1 fruit fly cellular context compared by ENCODE assay signal in genomic region chrX:13254442-13254841, dm6.
TF ChIP-seq lines count a peak whose summit lies in the region.

No protein-coding gene starts in this region.

TF ChIP-seq in whole organism, embryonic, 481 proteins besides CTCF, POLR2A, EP300 and RAD21 (continued from another document):
- no peak for TF ChIP-seq sima (GFP tag; optimal IDR thresholded peaks at IDR 0.05; lab: Kevin White, UChicago)
- TF ChIP-seq PHDP (tag; optimal IDR thresholded peaks at IDR 0.05; lab: Kevin White, UChicago), result peak; percentile 23
- no peak for TF ChIP-seq CG1792 (GFP tag; optimal IDR thresholded peaks at IDR 0.05; lab: Kevin White, UChicago)
- TF ChIP-seq phol (tag; optimal IDR thresholded peaks at IDR 0.05; lab: Kevin White, UChicago), result no peak
- TF ChIP-seq CG1233 (GFP tag; optimal IDR thresholded peaks at IDR 0.05; lab: Kevin White, UChicago), result no peak
- no peak for TF ChIP-seq Trl (optimal IDR thresholded peaks at IDR 0.05; lab: Kevin White, UChicago)
- TF ChIP-seq Trl (GFP tag; optimal IDR thresholded peaks at IDR 0.05; lab: Kevin White, UChicago), result no peak
- no peak for TF ChIP-seq CG1602 (GFP tag; optimal IDR thresholded peaks at IDR 0.05; lab: Kevin White, UChicago)
- TF ChIP-seq CG10147 (GFP tag; optimal IDR thresholded peaks at IDR 0.05; lab: Kevin White, UChicago), result no peak
- TF ChIP-seq Opbp (GFP tag; IDR thresholded peaks at IDR 0.05; lab: Robert Waterston, UW; ENCODE audit: partially characterized antibody), result no peak
- TF ChIP-seq dpn (GFP tag; optimal IDR thresholded peaks at IDR 0.05; lab: Kevin White, UChicago), result no peak
- TF ChIP-seq Vsx1 (GFP tag; optimal IDR thresholded peaks at IDR 0.05; lab: Kevin White, UChicago), result peak; percentile 39
- no peak for TF ChIP-seq CG1529 (GFP tag; optimal IDR thresholded peaks at IDR 0.05; lab: Kevin White, UChicago)
- TF ChIP-seq CG13296 (GFP tag; optimal IDR thresholded peaks at IDR 0.05; lab: Kevin White, UChicago), result no peak
- TF ChIP-seq ATbp (GFP tag; optimal IDR thresholded peaks at IDR 0.05; lab: Kevin White, UChicago), result no peak
- TF ChIP-seq Antp (GFP tag; optimal IDR thresholded peaks at IDR 0.05; lab: Kevin White, UChicago), result no peak
- TF ChIP-seq zen (tag; optimal IDR thresholded peaks at IDR 0.05; lab: Kevin White, UChicago), result no peak
- no peak for TF ChIP-seq CG2129 (GFP tag; IDR thresholded peaks at IDR 0.05; lab: Robert Waterston, UW; ENCODE audit: partially characterized antibody)
- peak; percentile 12 for TF ChIP-seq CG13894 (tag; optimal IDR thresholded peaks at IDR 0.05; lab: Kevin White, UChicago)
- TF ChIP-seq Meics (GFP tag; optimal IDR thresholded peaks at IDR 0.05; lab: Kevin White, UChicago), result no peak
- no peak for TF ChIP-seq fd96Cb (tag; optimal IDR thresholded peaks at IDR 0.05; lab: Kevin White, UChicago)
- no peak for TF ChIP-seq gro (GFP tag; optimal IDR thresholded peaks at IDR 0.05; lab: Kevin White, UChicago)
- no peak for TF ChIP-seq luna (GFP tag; optimal IDR thresholded peaks at IDR 0.05; lab: Kevin White, UChicago)
- no peak for TF ChIP-seq CG6854 (GFP tag; optimal IDR thresholded peaks at IDR 0.05; lab: Kevin White, UChicago)
- TF ChIP-seq Adf1 (GFP tag; IDR thresholded peaks at IDR 0.05; lab: Robert Waterston, UW), result no peak
- TF ChIP-seq ttk (GFP tag; IDR thresholded peaks at IDR 0.05; lab: Robert Waterston, UW), result no peak
- no peak for TF ChIP-seq CG13424 (tag; optimal IDR thresholded peaks at IDR 0.05; lab: Kevin White, UChicago)
- no peak for TF ChIP-seq CG16779 (GFP tag; IDR thresholded peaks at IDR 0.05; lab: Robert Waterston, UW)
- no peak for TF ChIP-seq ash1 (GFP tag; optimal IDR thresholded peaks at IDR 0.05; lab: Kevin White, UChicago)
- TF ChIP-seq CG17612 (GFP tag; IDR thresholded peaks at IDR 0.05; lab: Robert Waterston, UW), result no peak
- TF ChIP-seq CG2712 (tag; optimal IDR thresholded peaks at IDR 0.05; lab: Kevin White, UChicago), result no peak
- TF ChIP-seq gsb-n (tag; optimal IDR thresholded peaks at IDR 0.05; lab: Kevin White, UChicago), result no peak
- peak; percentile 81 for TF ChIP-seq exex (tag; optimal IDR thresholded peaks at IDR 0.05; lab: Kevin White, UChicago)
- no peak for TF ChIP-seq MESR4 (GFP tag; optimal IDR thresholded peaks at IDR 0.05; lab: Kevin White, UChicago)
- peak in 1 of 2 experiments; percentile 62 for TF ChIP-seq Pdp1 (GFP tag; optimal IDR thresholded peaks at IDR 0.05; lab: Kevin White, UChicago)
- no peak for TF ChIP-seq CG2116 (GFP tag; optimal IDR thresholded peaks at IDR 0.05; lab: Kevin White, UChicago)
- TF ChIP-seq mam (GFP tag; optimal IDR thresholded peaks at IDR 0.05; lab: Kevin White, UChicago), result no peak
- no peak for TF ChIP-seq CG17912 (GFP tag; optimal IDR thresholded peaks at IDR 0.05; lab: Kevin White, UChicago)
- no peak for TF ChIP-seq Hr51 (GFP tag; optimal IDR thresholded peaks at IDR 0.05; lab: Kevin White, UChicago)
- no peak for TF ChIP-seq pho (GFP tag; optimal IDR thresholded peaks at IDR 0.05; lab: Kevin White, UChicago)
- peak; percentile 16 for TF ChIP-seq sqz (GFP tag; optimal IDR thresholded peaks at IDR 0.05; lab: Kevin White, UChicago)
- no peak for TF ChIP-seq dmrt11E (tag; optimal IDR thresholded peaks at IDR 0.05; lab: Kevin White, UChicago)
- no peak for TF ChIP-seq wdn (GFP tag; IDR thresholded peaks at IDR 0.05; lab: Robert Waterston, UW)
- peak; percentile 20 for TF ChIP-seq CG3281 (GFP tag; optimal IDR thresholded peaks at IDR 0.05; lab: Kevin White, UChicago)
- no peak for TF ChIP-seq Dbx (GFP tag; IDR thresholded peaks at IDR 0.05; lab: Robert Waterston, UW)
- TF ChIP-seq zf30C (GFP tag; optimal IDR thresholded peaks at IDR 0.05; lab: Kevin White, UChicago), result no peak
- peak; percentile 19 for TF ChIP-seq nau (GFP tag; optimal IDR thresholded peaks at IDR 0.05; lab: Kevin White, UChicago)
- no peak for TF ChIP-seq CG14710 (tag; optimal IDR thresholded peaks at IDR 0.05; lab: Kevin White, UChicago)
- TF ChIP-seq CG10267 (tag; optimal IDR thresholded peaks at IDR 0.05; lab: Kevin White, UChicago), result no peak
- no peak for TF ChIP-seq CG30431 (GFP tag; optimal IDR thresholded peaks at IDR 0.05; lab: Kevin White, UChicago)
- no peak for TF ChIP-seq stc (GFP tag; IDR thresholded peaks at IDR 0.05; lab: Robert Waterston, UW)
- TF ChIP-seq her (GFP tag; optimal IDR thresholded peaks at IDR 0.05; lab: Kevin White, UChicago), result no peak
- TF ChIP-seq CG14441 (GFP tag; IDR thresholded peaks at IDR 0.05; lab: Robert Waterston, UW), result no peak
- no peak for TF ChIP-seq Nf-YC (tag; optimal IDR thresholded peaks at IDR 0.05; lab: Kevin White, UChicago)
- TF ChIP-seq CG4328 (GFP tag; optimal IDR thresholded peaks at IDR 0.05; lab: Kevin White, UChicago), result no peak
- TF ChIP-seq HmgZ (tag; optimal IDR thresholded peaks at IDR 0.05; lab: Kevin White, UChicago), result no peak
- no peak for TF ChIP-seq CG15479 (GFP tag; optimal IDR thresholded peaks at IDR 0.05; lab: Kevin White, UChicago)
- no peak for TF ChIP-seq zen2 (GFP tag; IDR thresholded peaks at IDR 0.05; lab: Robert Waterston, UW; ENCODE audit: partially characterized antibody)
- no peak for TF ChIP-seq unc-4 (GFP tag; IDR thresholded peaks at IDR 0.05; lab: Robert Waterston, UW; ENCODE audit: partially characterized antibody)
- TF ChIP-seq Six4 (GFP tag; optimal IDR thresholded peaks at IDR 0.05; lab: Kevin White, UChicago), result no peak
- TF ChIP-seq Spps (tag; optimal IDR thresholded peaks at IDR 0.05; lab: Kevin White, UChicago), result no peak
- no peak for TF ChIP-seq zfh2 (GFP tag; optimal IDR thresholded peaks at IDR 0.05; lab: Kevin White, UChicago)
- no peak for TF ChIP-seq tio (GFP tag; optimal IDR thresholded peaks at IDR 0.05; lab: Kevin White, UChicago)
- no peak for TF ChIP-seq D (optimal IDR thresholded peaks at IDR 0.05; lab: Kevin White, UChicago)
- no peak for TF ChIP-seq D (GFP tag; optimal IDR thresholded peaks at IDR 0.05; lab: Kevin White, UChicago)
- TF ChIP-seq CG16815 (GFP tag; optimal IDR thresholded peaks at IDR 0.05; lab: Kevin White, UChicago), result no peak
- TF ChIP-seq mirr (GFP tag; optimal IDR thresholded peaks at IDR 0.05; lab: Kevin White, UChicago), result peak; percentile 8
- TF ChIP-seq Ptx1 (GFP tag; IDR thresholded peaks at IDR 0.05; lab: Robert Waterston, UW), result no peak
- TF ChIP-seq sug (tag; optimal IDR thresholded peaks at IDR 0.05; lab: Kevin White, UChicago), result peak; percentile 47
- TF ChIP-seq lilli (GFP tag; optimal IDR thresholded peaks at IDR 0.05; lab: Kevin White, UChicago), result no peak
- no peak for TF ChIP-seq Taf1 (GFP tag; IDR thresholded peaks at IDR 0.05; lab: Robert Waterston, UW)
- TF ChIP-seq CG12104 (GFP tag; optimal IDR thresholded peaks at IDR 0.05; lab: Kevin White, UChicago), result no peak
- TF ChIP-seq Fer2 (tag; optimal IDR thresholded peaks at IDR 0.05; lab: Kevin White, UChicago), result no peak
- TF ChIP-seq CG1603 (tag; optimal IDR thresholded peaks at IDR 0.05; lab: Kevin White, UChicago), result no peak
- TF ChIP-seq esg (GFP tag; conservative IDR thresholded peaks at IDR 0.05; lab: Robert Waterston, UW), result no peak
- no peak for TF ChIP-seq CG8478 (optimal IDR thresholded peaks at IDR 0.05; lab: Kevin White, UChicago)
- no peak for TF ChIP-seq eve (GFP tag; optimal IDR thresholded peaks at IDR 0.05; lab: Kevin White, UChicago)
- no peak for TF ChIP-seq CG11723 (GFP tag; optimal IDR thresholded peaks at IDR 0.05; lab: Kevin White, UChicago)
- TF ChIP-seq ac (GFP tag; optimal IDR thresholded peaks at IDR 0.05; lab: Kevin White, UChicago), result no peak
- no peak for TF ChIP-seq CG33557 (GFP tag; optimal IDR thresholded peaks at IDR 0.05; lab: Kevin White, UChicago)
- TF ChIP-seq CG12659 (GFP tag; optimal IDR thresholded peaks at IDR 0.05; lab: Kevin White, UChicago), result peak; percentile 7
- TF ChIP-seq CG2199 (GFP tag; IDR thresholded peaks at IDR 0.05; lab: Robert Waterston, UW), result no peak
- no peak for TF ChIP-seq H2.0 (GFP tag; IDR thresholded peaks at IDR 0.05; lab: Robert Waterston, UW)
- no peak for TF ChIP-seq CG12219 (GFP tag; optimal IDR thresholded peaks at IDR 0.05; lab: Kevin White, UChicago)
- TF ChIP-seq Scr (GFP tag; IDR thresholded peaks at IDR 0.05; lab: Robert Waterston, UW; ENCODE audit: partially characterized antibody), result no peak
- no peak for TF ChIP-seq Ada2b (GFP tag; IDR thresholded peaks at IDR 0.05; lab: Robert Waterston, UW)
- no peak for TF ChIP-seq pzg (GFP tag; optimal IDR thresholded peaks at IDR 0.05; lab: Kevin White, UChicago)
- TF ChIP-seq CG6791 (GFP tag; IDR thresholded peaks at IDR 0.05; lab: Robert Waterston, UW; ENCODE audit: partially characterized antibody), result no peak
- no peak for TF ChIP-seq fru (optimal IDR thresholded peaks at IDR 0.05; lab: Kevin White, UChicago)
- TF ChIP-seq lbe (GFP tag; optimal IDR thresholded peaks at IDR 0.05; lab: Kevin White, UChicago), result peak; percentile 51
- TF ChIP-seq Sry-δ (GFP tag; optimal IDR thresholded peaks at IDR 0.05; lab: Kevin White, UChicago), result no peak
- no peak for TF ChIP-seq h (optimal IDR thresholded peaks at IDR 0.05; lab: Kevin White, UChicago)
- no peak for TF ChIP-seq NfI (GFP tag; optimal IDR thresholded peaks at IDR 0.05; lab: Kevin White, UChicago)
- peak; percentile 9 for TF ChIP-seq lab (GFP tag; optimal IDR thresholded peaks at IDR 0.05; lab: Kevin White, UChicago)
- no peak for TF ChIP-seq E2f1 (GFP tag; IDR thresholded peaks at IDR 0.05; lab: Robert Waterston, UW)
- no peak for TF ChIP-seq CG4360 (GFP tag; IDR thresholded peaks at IDR 0.05; lab: Robert Waterston, UW)
- no peak for TF ChIP-seq CG6813 (GFP tag; optimal IDR thresholded peaks at IDR 0.05; lab: Kevin White, UChicago)
- no peak for TF ChIP-seq run (tag; optimal IDR thresholded peaks at IDR 0.05; lab: Kevin White, UChicago)
- TF ChIP-seq CHES-1-like (GFP tag; optimal IDR thresholded peaks at IDR 0.05; lab: Kevin White, UChicago), result no peak
- no peak for TF ChIP-seq CG9609 (GFP tag; optimal IDR thresholded peaks at IDR 0.05; lab: Kevin White, UChicago)
- no peak for TF ChIP-seq CG3838 (GFP tag; optimal IDR thresholded peaks at IDR 0.05; lab: Kevin White, UChicago)
- TF ChIP-seq crol (GFP tag; IDR thresholded peaks at IDR 0.05; lab: Robert Waterston, UW), result no peak
- no peak for TF ChIP-seq Abd-B (GFP tag; optimal IDR thresholded peaks at IDR 0.05; lab: Kevin White, UChicago)
- TF ChIP-seq CG6272 (GFP tag; IDR thresholded peaks at IDR 0.05; lab: Robert Waterston, UW), result no peak
- TF ChIP-seq Lhr (GFP tag; optimal IDR thresholded peaks at IDR 0.05; lab: Kevin White, UChicago), result no peak
- no peak for TF ChIP-seq Optix (GFP tag; IDR thresholded peaks at IDR 0.05; lab: Robert Waterston, UW)
- peak; percentile 2 for TF ChIP-seq Asciz (GFP tag; optimal IDR thresholded peaks at IDR 0.05; lab: Kevin White, UChicago)
- TF ChIP-seq rib (GFP tag; IDR thresholded peaks at IDR 0.05; lab: Robert Waterston, UW), result no peak
- TF ChIP-seq lmd (GFP tag; IDR thresholded peaks at IDR 0.05; lab: Robert Waterston, UW), result no peak
- TF ChIP-seq Sox100B (GFP tag; optimal IDR thresholded peaks at IDR 0.05; lab: Kevin White, UChicago), result no peak
- TF ChIP-seq HmgD (GFP tag; optimal IDR thresholded peaks at IDR 0.05; lab: Kevin White, UChicago), result no peak
- no peak for TF ChIP-seq NC2α (GFP tag; optimal IDR thresholded peaks at IDR 0.05; lab: Kevin White, UChicago)
- TF ChIP-seq CG9817 (tag; optimal IDR thresholded peaks at IDR 0.05; lab: Kevin White, UChicago), result no peak
- no peak for TF ChIP-seq CG17186 (GFP tag; optimal IDR thresholded peaks at IDR 0.05; lab: Kevin White, UChicago)
- TF ChIP-seq CG10565 (GFP tag; optimal IDR thresholded peaks at IDR 0.05; lab: Kevin White, UChicago), result no peak
- no peak for TF ChIP-seq CG8290 (GFP tag; optimal IDR thresholded peaks at IDR 0.05; lab: Kevin White, UChicago)
- TF ChIP-seq CG8290 (tag; optimal IDR thresholded peaks at IDR 0.05; lab: Kevin White, UChicago), result no peak
- no peak for TF ChIP-seq ken (GFP tag; IDR thresholded peaks at IDR 0.05; lab: Robert Waterston, UW)
- TF ChIP-seq D19B (GFP tag; optimal IDR thresholded peaks at IDR 0.05; lab: Kevin White, UChicago), result no peak
- peak; percentile 20 for TF ChIP-seq grn (GFP tag; optimal IDR thresholded peaks at IDR 0.05; lab: Kevin White, UChicago)
- no peak for TF ChIP-seq cwo (GFP tag; optimal IDR thresholded peaks at IDR 0.05; lab: Kevin White, UChicago)
- TF ChIP-seq al (GFP tag; IDR thresholded peaks at IDR 0.05; lab: Robert Waterston, UW), result no peak
- no peak for TF ChIP-seq stwl (tag; optimal IDR thresholded peaks at IDR 0.05; lab: Kevin White, UChicago)
- no peak for TF ChIP-seq Stat92E (GFP tag; optimal IDR thresholded peaks at IDR 0.05; lab: Kevin White, UChicago)
- no peak for TF ChIP-seq CG43689 (GFP tag; IDR thresholded peaks at IDR 0.05; lab: Robert Waterston, UW)
- TF ChIP-seq CG7839 (tag; optimal IDR thresholded peaks at IDR 0.05; lab: Kevin White, UChicago), result no peak
- peak; percentile 82 for TF ChIP-seq sd (tag; optimal IDR thresholded peaks at IDR 0.05; lab: Kevin White, UChicago)
- no peak for TF ChIP-seq fd64A (GFP tag; optimal IDR thresholded peaks at IDR 0.05; lab: Kevin White, UChicago)
- TF ChIP-seq HLH4C (GFP tag; IDR thresholded peaks at IDR 0.05; lab: Robert Waterston, UW; ENCODE audit: partially characterized antibody), result no peak
- TF ChIP-seq CG8765 (GFP tag; IDR thresholded peaks at IDR 0.05; lab: Robert Waterston, UW), result no peak
- no peak for TF ChIP-seq Xbp1 (GFP tag; optimal IDR thresholded peaks at IDR 0.05; lab: Kevin White, UChicago)
- no peak for TF ChIP-seq Nf-YB (GFP tag; optimal IDR thresholded peaks at IDR 0.05; lab: Kevin White, UChicago)
